Worm (Caenorhabditis elegans) whole organism, mixed stage, embryonic: ENCODE data around the gene nuc-1.

Experiments
- ces-1 ChIP-seq: fragments of 150-350 bp; optimal IDR thresholded peaks from 2 replicates; lab custom pipeline; 2014; ENCODE audit warnings: missing biosample characterization, missing genetic modification reagents, missing genetic modification characterization
- lsy-2 ChIP-seq: fragments of 150-350 bp; optimal IDR thresholded peaks from 2 replicates; lab custom pipeline; 2014; ENCODE audit warnings: missing biosample characterization, missing genetic modification characterization
- unc-62 ChIP-seq: fragments of 150-350 bp; optimal IDR thresholded peaks from 2 replicates; lab custom pipeline; 2014; ENCODE audit warnings: missing biosample characterization, missing genetic modification reagents, missing genetic modification characterization
- ztf-11 ChIP-seq: fragments of 150-350 bp; optimal IDR thresholded peaks from 2 replicates; lab custom pipeline; 2014; ENCODE audit warnings: missing biosample characterization, missing genetic modification characterization

DNA sequence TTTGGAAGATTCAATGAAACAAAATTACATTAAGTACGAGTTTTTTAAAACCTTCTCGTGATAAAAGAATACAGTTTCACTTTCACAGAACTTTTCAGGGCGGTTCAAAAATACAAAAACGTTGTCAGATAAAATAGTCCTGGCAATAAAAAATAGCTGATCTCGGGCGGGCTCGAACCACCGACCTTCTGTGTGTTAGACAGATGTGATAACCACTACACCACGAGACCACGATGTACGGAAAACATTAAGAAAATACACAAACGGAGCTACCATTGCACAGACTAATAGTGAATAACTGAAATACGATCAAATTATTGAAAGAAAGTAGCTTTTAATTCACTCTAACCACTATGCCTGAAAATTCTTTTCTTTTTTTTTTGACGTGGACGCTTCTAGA lies 21.2 kb downstream of the nuc-1 start:
- TF ChIP-seq lsy-2 (tag; lab: Kevin White, UChicago) (no peak), ztf-11 (tag; lab: Kevin White, UChicago) (no peak), ces-1 (GFP tag; lab: Kevin White, UChicago) (no peak), unc-62 (GFP tag; lab: Kevin White, UChicago) (no peak)
